Worm (Caenorhabditis elegans) whole organism, early embryonic: ENCODE results near the gene abhd-12.

Experiments used
- F13C5.2 ChIP-seq: sonication (generic microtip); optimal IDR thresholded peaks from 2 replicates; lab custom pipeline; 2017; ENCODE audit warnings: mild to moderate bottlenecking, missing genetic modification characterization, inconsistent platforms, missing compliant biosample characterization
- ama-1 ChIP-seq: fragments of 150-350 bp; optimal IDR thresholded peaks from 2 replicates; lab custom pipeline; 2014
- ceh-13 ChIP-seq: fragments of 200-800 bp; sonication (Bioruptor generic); optimal IDR thresholded peaks from 2 replicates; lab custom pipeline; 2018; ENCODE audit warnings: mild to moderate bottlenecking, missing genetic modification characterization, missing compliant biosample characterization
- ceh-36 ChIP-seq: sonication (generic microtip); optimal IDR thresholded peaks from 2 replicates; lab custom pipeline; 2016; ENCODE audit warnings: missing genetic modification characterization, inconsistent platforms, missing compliant biosample characterization
- ets-7 ChIP-seq: sonication (generic microtip); optimal IDR thresholded peaks from 2 replicates; lab custom pipeline; 2016; ENCODE audit warnings: missing genotype, missing genetic modification characterization, missing compliant biosample characterization
- flt-1 ChIP-seq: fragments of 200-800 bp; sonication (Bioruptor generic); IDR thresholded peaks from 2 replicates; pipeline ENCODE4 v1.3.6; 2022; ENCODE audit warnings: missing genetic modification characterization, missing compliant biosample characterization
- hmbx-1 ChIP-seq: sonication (generic microtip); optimal IDR thresholded peaks from 2 replicates; lab custom pipeline; 2016; ENCODE audit warnings: mild to moderate bottlenecking, missing genetic modification characterization, missing compliant biosample characterization
- hnd-1 ChIP-seq: sonication (generic microtip); optimal IDR thresholded peaks from 2 replicates; lab custom pipeline; 2016; ENCODE audit warnings: missing genetic modification characterization, missing compliant biosample characterization
- scrt-1 ChIP-seq: fragments of 200-800 bp; sonication (Bioruptor generic); IDR thresholded peaks from 2 replicates; pipeline ENCODE4 v1.3.6; 2022; ENCODE audit warnings: missing genetic modification characterization, missing compliant biosample characterization
- tbx-11 ChIP-seq: fragments of 200-800 bp; sonication (Bioruptor generic); IDR thresholded peaks from 2 replicates; pipeline ENCODE4 v1.3.6; 2022; ENCODE audit warnings: missing genetic modification characterization, missing compliant biosample characterization
- tra-4 ChIP-seq: sonication (generic microtip); optimal IDR thresholded peaks from 2 replicates; lab custom pipeline; 2017; ENCODE audit warnings: missing genetic modification characterization, missing compliant biosample characterization

DNA sequence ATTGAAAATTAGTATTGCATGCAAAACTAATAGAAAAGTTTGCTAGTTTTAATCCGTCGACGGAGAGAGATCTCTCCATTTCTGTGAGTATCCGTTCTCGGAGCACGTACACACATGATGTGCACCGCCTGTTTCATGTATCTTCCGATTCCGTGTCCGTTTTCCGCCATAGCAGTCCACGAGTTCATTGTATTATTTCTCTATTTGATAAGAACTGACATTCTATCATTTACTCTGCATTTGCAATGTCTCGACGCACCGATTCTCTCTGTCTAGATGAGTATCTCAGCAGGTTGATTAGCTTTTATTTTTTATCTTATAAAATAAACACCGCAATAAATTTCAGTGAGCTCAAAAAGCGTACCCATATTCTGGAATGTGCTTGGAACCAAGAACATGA is 35.2 kb downstream of the abhd-12 start:
- TF ChIP-seq hnd-1 (tag; lab: Kevin White, UChicago) (no peak), hmbx-1 (no peak), scrt-1 (GFP tag; lab: Robert Waterston, UW) (no peak), ama-1 (lab: Kevin White, UChicago) (no peak), ceh-13 (GFP tag; lab: Kevin White, UChicago) (no peak), tbx-11 (GFP tag; lab: Robert Waterston, UW) (no peak), flt-1 (GFP tag; lab: Robert Waterston, UW) (no peak), ceh-36 (no peak), ets-7 (tag; lab: Kevin White, UChicago) (no peak), tra-4 (tag; lab: Kevin White, UChicago) (no peak), F13C5.2 (tag; lab: Kevin White, UChicago) (no peak)
